Worm (Caenorhabditis elegans): ENCODE data around the gene W07G4.8.

DNA sequence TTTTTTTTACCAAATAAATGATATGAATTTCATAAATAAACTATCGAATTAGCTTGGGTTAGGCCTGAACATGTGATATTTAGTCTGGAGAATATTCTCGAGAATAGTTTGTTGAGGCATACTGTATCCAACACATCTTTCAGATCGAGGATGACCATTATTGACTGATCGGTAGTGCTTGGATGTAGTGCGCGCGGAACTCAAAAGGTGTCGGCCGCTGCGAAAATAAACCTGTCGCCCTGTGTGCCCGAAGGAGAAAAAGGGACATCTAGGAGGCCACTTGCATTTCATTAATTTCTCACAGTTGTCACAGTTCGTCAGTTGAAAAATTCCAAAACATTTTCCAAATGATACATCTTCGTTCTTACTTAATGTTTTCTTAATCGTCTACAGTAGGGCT is 14.8 kb upstream of the W07G4.8 start:
- TF ChIP-seq tlf-1 (GFP tag; optimal IDR thresholded peaks at IDR 0.05) (no peak), ztf-18 (tag; optimal IDR thresholded peaks at IDR 0.05) (no peak), rec-8 (tag; optimal IDR thresholded peaks at IDR 0.05) (no peak)

All from whole organism, young adult.